Worm (Caenorhabditis elegans) whole organism, L3 larva: ENCODE measurements around the gene ZC443.2.

Source experiments
- R02D3.7 ChIP-seq: fragments of 150-350 bp; optimal IDR thresholded peaks from 2 replicates; lab custom pipeline; 2014; ENCODE audit warnings: missing biosample characterization, missing genetic modification characterization
- ZK546.5 ChIP-seq: sonication (generic microtip); optimal IDR thresholded peaks from 2 replicates; lab custom pipeline; 2017; ENCODE audit warnings: missing biosample characterization, missing genetic modification characterization
- ceh-16 ChIP-seq: sonication (generic microtip); optimal IDR thresholded peaks from 2 replicates; lab custom pipeline; 2017; ENCODE audit warnings: missing biosample characterization, missing genetic modification characterization
- ceh-28 ChIP-seq: fragments of 150-350 bp; optimal IDR thresholded peaks from 2 replicates; lab custom pipeline; 2014; ENCODE audit warnings: missing biosample characterization, missing genetic modification reagents, missing genetic modification characterization
- ceh-82 ChIP-seq: fragments of 150-350 bp; optimal IDR thresholded peaks from 2 replicates; lab custom pipeline; 2014; ENCODE audit warnings: missing biosample characterization, missing genetic modification characterization
- ceh-9 ChIP-seq: sonication (generic microtip); optimal IDR thresholded peaks from 2 replicates; lab custom pipeline; 2018; ENCODE audit warnings: missing biosample characterization, missing genetic modification characterization
- daf-12 ChIP-seq: fragments of 150-350 bp; optimal IDR thresholded peaks from 2 replicates; lab custom pipeline; 2014; ENCODE audit warnings: missing biosample characterization, missing genetic modification reagents, missing genetic modification characterization
- egl-27 ChIP-seq: sonication (generic microtip); optimal IDR thresholded peaks from 4 replicates; lab custom pipeline; 2017; ENCODE audit warnings: missing biosample characterization, missing genetic modification reagents, missing genetic modification characterization
- egl-5 ChIP-seq: fragments of 150-350 bp; optimal IDR thresholded peaks from 2 replicates; lab custom pipeline; 2017; ENCODE audit warnings: missing biosample characterization, missing genetic modification reagents, missing genetic modification characterization, inconsistent platforms
- elt-1 ChIP-seq: fragments of 150-350 bp; optimal IDR thresholded peaks from 2 replicates; lab custom pipeline; 2014; ENCODE audit warnings: missing biosample characterization, missing genetic modification characterization
- elt-2 ChIP-seq: sonication (generic microtip); optimal IDR thresholded peaks from 2 replicates; lab custom pipeline; 2016; ENCODE audit warnings: missing genetic modification reagents, mild to moderate bottlenecking, missing genetic modification characterization, missing compliant biosample characterization
- elt-3 ChIP-seq, 3 experiments: fragments of 150-350 bp in 1 of 3; sonication (generic microtip) in 2 of 3; optimal IDR thresholded peaks; 2 replicates in 2 of 3; 4 replicates in 1 of 3; lab custom pipeline; 2014 to 2017; ENCODE audit warnings: missing biosample characterization in 3 of 3, missing genetic modification characterization in 3 of 3
- eor-1 ChIP-seq, 2 experiments: fragments of 150-350 bp; optimal IDR thresholded peaks; 2 replicates each; lab custom pipeline; 2014 to 2018; ENCODE audit warnings: missing biosample characterization in 2 of 2, missing genetic modification characterization in 2 of 2
- fkh-10 ChIP-seq: sonication (generic microtip); optimal IDR thresholded peaks from 2 replicates; lab custom pipeline; 2017; ENCODE audit warnings: missing biosample characterization, missing genetic modification reagents, missing genetic modification characterization
- fkh-2 ChIP-seq: fragments of 150-350 bp; optimal IDR thresholded peaks from 2 replicates; lab custom pipeline; 2014; ENCODE audit warnings: missing biosample characterization, missing genetic modification reagents, missing genetic modification characterization
- hmg-11 ChIP-seq: sonication (generic microtip); optimal IDR thresholded peaks from 2 replicates; lab custom pipeline; 2016; ENCODE audit warnings: missing genetic modification characterization, missing compliant biosample characterization
- lin-15B ChIP-seq: fragments of 150-350 bp; optimal IDR thresholded peaks from 2 replicates; lab custom pipeline; 2014; ENCODE audit warnings: missing biosample characterization, missing genetic modification characterization
- lin-39 ChIP-seq: fragments of 150-350 bp; optimal IDR thresholded peaks from 2 replicates; lab custom pipeline; 2018; ENCODE audit warnings: missing biosample characterization, missing genetic modification reagents, missing genetic modification characterization
- lsy-12 ChIP-seq: sonication (generic microtip); optimal IDR thresholded peaks from 2 replicates; lab custom pipeline; 2016; ENCODE audit warnings: mild to moderate bottlenecking, missing genetic modification characterization, missing compliant biosample characterization
- mml-1 ChIP-seq: fragments of 150-350 bp; sonication (generic microtip); optimal IDR thresholded peaks from 3 replicates; lab custom pipeline; 2014; ENCODE audit warnings: missing biosample characterization, missing genetic modification characterization
- nfya-1 ChIP-seq: sonication (generic microtip); optimal IDR thresholded peaks from 2 replicates; lab custom pipeline; 2017; ENCODE audit warnings: missing genetic modification characterization, mild to moderate bottlenecking, missing compliant biosample characterization, antibody characterized with exemption, moderate library complexity; ENCODE audit not compliant: insufficient read depth
- nhr-11 ChIP-seq: fragments of 150-350 bp; optimal IDR thresholded peaks from 2 replicates; lab custom pipeline; 2014; ENCODE audit warnings: missing biosample characterization, missing genetic modification characterization
- nhr-12 ChIP-seq: fragments of 150-350 bp; optimal IDR thresholded peaks from 2 replicates; lab custom pipeline; 2014; ENCODE audit warnings: missing biosample characterization, missing genetic modification characterization
- nhr-23 ChIP-seq: fragments of 150-350 bp; optimal IDR thresholded peaks from 2 replicates; lab custom pipeline; 2014; ENCODE audit warnings: missing biosample characterization, missing genetic modification reagents, missing genetic modification characterization
- nhr-237 ChIP-seq: fragments of 150-350 bp; optimal IDR thresholded peaks from 2 replicates; lab custom pipeline; 2014; ENCODE audit warnings: missing biosample characterization, missing genetic modification characterization
- nhr-25 ChIP-seq: sonication (generic microtip); optimal IDR thresholded peaks from 2 replicates; lab custom pipeline; 2017; ENCODE audit warnings: missing biosample characterization, missing genetic modification characterization
- nhr-28 ChIP-seq: fragments of 150-350 bp; optimal IDR thresholded peaks from 2 replicates; lab custom pipeline; 2014; ENCODE audit warnings: missing biosample characterization, missing genetic modification characterization
- nhr-43 ChIP-seq: sonication (generic microtip); optimal IDR thresholded peaks from 2 replicates; lab custom pipeline; 2016; ENCODE audit warnings: mild to moderate bottlenecking, missing genetic modification characterization, missing compliant biosample characterization; ENCODE audit not compliant: poor library complexity, severe bottlenecking
- nhr-67 ChIP-seq: fragments of 150-350 bp; optimal IDR thresholded peaks from 2 replicates; lab custom pipeline; 2014; ENCODE audit warnings: missing biosample characterization, missing genetic modification characterization
- nhr-76 ChIP-seq: fragments of 150-350 bp; sonication (generic microtip); optimal IDR thresholded peaks from 5 replicates; lab custom pipeline; 2014; ENCODE audit warnings: missing biosample characterization, missing genetic modification characterization
- nhr-77 ChIP-seq: fragments of 150-350 bp; optimal IDR thresholded peaks from 2 replicates; lab custom pipeline; 2014; ENCODE audit warnings: missing biosample characterization, missing genetic modification characterization
- pha-4 ChIP-seq: fragments of 150-350 bp; optimal IDR thresholded peaks from 2 replicates; lab custom pipeline; 2014; ENCODE audit warnings: missing biosample characterization, missing genetic modification reagents, missing genetic modification characterization
- pqm-1 ChIP-seq: fragments of 150-350 bp; optimal IDR thresholded peaks from 2 replicates; lab custom pipeline; 2017; ENCODE audit warnings: missing biosample characterization, missing genetic modification characterization, inconsistent platforms
- skn-1 ChIP-seq: fragments of 150-350 bp; optimal IDR thresholded peaks from 2 replicates; lab custom pipeline; 2014; ENCODE audit warnings: missing biosample characterization, missing genetic modification characterization
- snpc-4 ChIP-seq: fragments of 150-350 bp; optimal IDR thresholded peaks from 2 replicates; lab custom pipeline; 2014; ENCODE audit warnings: missing biosample characterization, missing genetic modification characterization
- tbx-2 ChIP-seq: sonication (generic microtip); optimal IDR thresholded peaks from 2 replicates; lab custom pipeline; 2016; ENCODE audit warnings: mild to moderate bottlenecking, missing genetic modification characterization, missing compliant biosample characterization
- unc-39 ChIP-seq: sonication (generic microtip); optimal IDR thresholded peaks from 4 replicates; lab custom pipeline; 2017; ENCODE audit warnings: missing biosample characterization, missing genetic modification characterization
- unc-62 ChIP-seq: fragments of 150-350 bp; sonication (generic microtip); optimal IDR thresholded peaks from 4 replicates; lab custom pipeline; 2014; ENCODE audit warnings: missing biosample characterization, missing genetic modification reagents, missing genetic modification characterization
- zag-1 ChIP-seq: fragments of 150-350 bp; optimal IDR thresholded peaks from 2 replicates; lab custom pipeline; 2014; ENCODE audit warnings: missing biosample characterization, missing genetic modification characterization
- ztf-11 ChIP-seq: fragments of 150-350 bp; optimal IDR thresholded peaks from 2 replicates; lab custom pipeline; 2014; ENCODE audit warnings: missing biosample characterization, missing genetic modification characterization
- ztf-4 ChIP-seq: fragments of 150-350 bp; optimal IDR thresholded peaks from 2 replicates; lab custom pipeline; 2014; ENCODE audit warnings: missing biosample characterization, missing genetic modification characterization

The ZC443.2 gene

ce11 chrV:12819155-12819554, 8.2 kb upstream of the ZC443.2 start (continued):
- no peak for TF ChIP-seq pha-4 (tag; lab: Kevin White, UChicago)
- TF ChIP-seq egl-5 (tag; lab: Kevin White, UChicago): no peak
- TF ChIP-seq elt-2: no peak
- TF ChIP-seq ZK546.5 (tag; lab: Kevin White, UChicago): no peak
- no peak for TF ChIP-seq ztf-11
- TF ChIP-seq nhr-12: no peak
- TF ChIP-seq nhr-76 (tag; lab: Kevin White, UChicago): no peak
- TF ChIP-seq eor-1 (tag; optimal IDR thresholded peaks at IDR 0.05; lab: Kevin White, UChicago): no peak
- no peak for TF ChIP-seq nhr-237 (tag; lab: Kevin White, UChicago)
- TF ChIP-seq nhr-67 (tag; lab: Kevin White, UChicago): no peak
- peak; percentile 25 for TF ChIP-seq fkh-10 (GFP tag; lab: Kevin White, UChicago)
- TF ChIP-seq mml-1 (tag; lab: Kevin White, UChicago): no peak
- TF ChIP-seq nhr-23 (tag; lab: Kevin White, UChicago): no peak

- TF ChIP-seq unc-39 (tag; lab: Kevin White, UChicago): no peak
These were observed 7.5 kb upstream of the ZC443.2 start for ce11 chrV:12818486-12818885.

DNA sequence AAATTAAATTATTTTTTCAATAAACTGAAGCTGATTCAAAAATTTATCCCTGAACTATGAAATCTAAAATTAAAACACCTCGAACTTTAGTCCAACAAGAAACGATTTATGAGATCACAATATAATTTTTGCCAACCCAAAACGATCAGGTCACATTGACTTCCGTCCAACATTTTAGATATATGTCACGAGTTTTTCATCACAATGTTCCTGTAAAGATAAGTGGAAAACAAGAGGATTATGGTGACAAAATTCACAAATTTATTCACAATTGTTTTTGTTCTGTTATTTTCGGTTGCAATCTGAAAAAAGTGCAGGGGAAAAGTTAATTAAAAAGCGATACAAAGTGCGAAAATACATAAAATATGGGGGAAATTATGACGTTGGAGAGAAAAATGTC, 5.7 kb upstream of the ZC443.2 start:
- TF ChIP-seq nhr-237 (tag; lab: Kevin White, UChicago) (no peak), egl-27 (no peak), zag-1 (tag; lab: Kevin White, UChicago) (no peak), nhr-12 (no peak), mml-1 (tag; lab: Kevin White, UChicago) (no peak), nhr-23 (tag; lab: Kevin White, UChicago) (peak; percentile 53)

ce11 chrV:12815386-12815785, 4.4 kb upstream of the ZC443.2 start:
- TF ChIP-seq pha-4 (tag; lab: Kevin White, UChicago) (peak; percentile 89), elt-3 (tag; optimal IDR thresholded peaks at IDR 0.05; lab: Kevin White, UChicago) (no peak), pqm-1 (tag; lab: Kevin White, UChicago) (peak; percentile 33)

- TF ChIP-seq ceh-28 (tag; lab: Kevin White, UChicago) (peak; percentile 38), daf-12 (tag; lab: Kevin White, UChicago) (no peak), pha-4 (tag; lab: Kevin White, UChicago) (peak; percentile 75), R02D3.7 (tag; lab: Kevin White, UChicago) (no peak), ceh-9 (tag; lab: Kevin White, UChicago) (no peak), hmg-11 (tag; lab: Kevin White, UChicago) (peak; percentile 81), lin-39 (tag; lab: Kevin White, UChicago) (peak; percentile 78), ztf-4 (tag; lab: Kevin White, UChicago) (no peak), nhr-28 (no peak), nhr-11 (tag; lab: Kevin White, UChicago) (peak; percentile 13), fkh-10 (GFP tag; lab: Kevin White, UChicago) (peak; percentile 60), lin-15B (tag; lab: Kevin White, UChicago) (peak; percentile 37), snpc-4 (tag; lab: Kevin White, UChicago) (peak; percentile 71), ceh-82 (tag; lab: Kevin White, UChicago) (no peak), ceh-16 (tag; lab: Kevin White, UChicago) (no peak), skn-1 (tag; lab: Kevin White, UChicago) (peak; percentile 12), unc-62 (no peak), tbx-2 (tag; lab: Kevin White, UChicago) (peak; percentile 50), nfya-1 (tag; lab: Kevin White, UChicago) (peak; percentile 80), fkh-2 (peak; percentile 32), nhr-77 (tag; lab: Kevin White, UChicago) (no peak), nhr-23 (tag; lab: Kevin White, UChicago) (peak; percentile 17), zag-1 (tag; lab: Kevin White, UChicago) (no peak), elt-1 (tag; lab: Kevin White, UChicago) (no peak), nhr-25 (no peak), nhr-67 (tag; lab: Kevin White, UChicago) (no peak), pqm-1 (tag; lab: Kevin White, UChicago) (no peak), nhr-43 (tag; lab: Kevin White, UChicago) (no peak), lsy-12 (tag; lab: Kevin White, UChicago) (peak; percentile 14), egl-5 (tag; lab: Kevin White, UChicago) (no peak)
These were observed 3.5 kb upstream of the ZC443.2 start for ce11 chrV:12814481-12814882.
